Worm (Caenorhabditis elegans) whole organism, L4 larva: ENCODE measurements around the gene acbp-8.
"Not testable (repeated sequence)": the region's sequence is repeated elsewhere in the genome, so short reads cannot be mapped to it uniquely, and the experiment has no call there.

ENCODE experiments used
- D1046.2 ChIP-seq: fragments of 200-800 bp; sonication (Bioruptor generic); IDR thresholded peaks from 2 replicates; pipeline ENCODE4 v1.3.6; 2022; ENCODE audit warnings: missing genetic modification characterization, missing compliant biosample characterization
- F10B5.3 ChIP-seq: sonication (generic microtip); optimal IDR thresholded peaks from 2 replicates; lab custom pipeline; 2016; ENCODE audit warnings: mild to moderate bottlenecking, missing genetic modification characterization, missing compliant biosample characterization
- ceh-20 ChIP-seq: fragments of 200-800 bp; sonication (Bioruptor generic); IDR thresholded peaks from 2 replicates; pipeline ENCODE4 v1.3.6; 2022; ENCODE audit warnings: missing genetic modification reagents, missing genetic modification characterization, missing compliant biosample characterization
- ceh-82 ChIP-seq: sonication (generic microtip); optimal IDR thresholded peaks from 2 replicates; lab custom pipeline; 2017; ENCODE audit warnings: missing biosample characterization, missing genetic modification characterization
- fkh-10 ChIP-seq: fragments of 150-350 bp; optimal IDR thresholded peaks from 2 replicates; lab custom pipeline; 2014; ENCODE audit warnings: missing biosample characterization, missing genetic modification reagents, missing genetic modification characterization
- hlh-11 ChIP-seq: fragments of 200-800 bp; sonication (Bioruptor generic); optimal IDR thresholded peaks from 2 replicates; lab custom pipeline; 2018; ENCODE audit warnings: mild to moderate bottlenecking, missing genetic modification characterization, missing compliant biosample characterization
- lin-15B ChIP-seq: fragments of 150-350 bp; sonication (generic microtip); optimal IDR thresholded peaks from 3 replicates; lab custom pipeline; 2014; ENCODE audit warnings: missing biosample characterization, missing genetic modification characterization
- lin-39 ChIP-seq: fragments of 150-350 bp; optimal IDR thresholded peaks from 2 replicates; lab custom pipeline; 2014; ENCODE audit warnings: missing biosample characterization, missing genetic modification reagents, missing genetic modification characterization
- nhr-48 ChIP-seq: sonication (generic microtip); optimal IDR thresholded peaks from 2 replicates; lab custom pipeline; 2016; ENCODE audit warnings: mild to moderate bottlenecking, missing genetic modification characterization, missing compliant biosample characterization
- saeg-2 ChIP-seq: fragments of 200-800 bp; sonication (Bioruptor generic); IDR thresholded peaks from 2 replicates; pipeline ENCODE4 v1.3.6; 2022; ENCODE audit warnings: missing genetic modification reagents, missing genetic modification characterization, missing compliant biosample characterization
- snpc-1.2 ChIP-seq: fragments of 200-800 bp; sonication (Bioruptor generic); IDR thresholded peaks from 2 replicates; pipeline ENCODE4 v1.3.6; 2022; ENCODE audit warnings: missing genetic modification reagents, missing genetic modification characterization, missing compliant biosample characterization
- unc-39 ChIP-seq: sonication (generic microtip); optimal IDR thresholded peaks from 2 replicates; lab custom pipeline; 2017; ENCODE audit warnings: missing biosample characterization, missing genetic modification characterization
- unc-62 ChIP-seq, 3 experiments: fragments of 150-350 bp in 1 of 3; sonication (generic microtip); optimal IDR thresholded peaks in 2 of 3; peaks in 1 of 3; 1 replicate in 1 of 3; 2 replicates in 2 of 3; lab custom pipeline; 2014 to 2017; ENCODE audit warnings: missing biosample characterization in 3 of 3, missing genetic modification characterization in 3 of 3, missing genetic modification reagents in 3 of 3, missing genotype in 1 of 3
- zag-1 ChIP-seq: fragments of 150-350 bp; optimal IDR thresholded peaks from 2 replicates; lab custom pipeline; 2014; ENCODE audit warnings: missing biosample characterization, missing genetic modification characterization

- TF ChIP-seq ceh-20 (GFP tag; lab: Robert Waterston, UW); snpc-1.2 (GFP tag; lab: Robert Waterston, UW); fkh-10 (GFP tag; lab: Kevin White, UChicago); lin-15B (tag; lab: Kevin White, UChicago); unc-39 (tag; lab: Kevin White, UChicago); unc-62 (GFP tag; optimal IDR thresholded peaks at IDR 0.05 in 1 of 2; lab: Kevin White, UChicago); unc-62 (tag; optimal IDR thresholded peaks at IDR 0.05; lab: Kevin White, UChicago); D1046.2; F10B5.3 (tag; lab: Kevin White, UChicago); lin-39; hlh-11 (tag; lab: Kevin White, UChicago); zag-1 (tag; lab: Kevin White, UChicago); ceh-82; nhr-48 (tag; lab: Kevin White, UChicago); saeg-2 (GFP tag; lab: Robert Waterston, UW): not testable (repeated sequence)
Observed at ce11 chrIII:2583302-2583701, 45.5 kb upstream of the acbp-8 start.
